Worm (Caenorhabditis elegans): Measurements from ENCODE around the gene pfd-2.

ce11 chrII:4372867-4373397 is 46.4 kb downstream of the pfd-2 start:
- TF ChIP-seq lag-1 (GFP tag; IDR thresholded peaks at IDR 0.05) = no peak
- TF ChIP-seq lin-35 (GFP tag; optimal IDR thresholded peaks at IDR 0.05) = no peak
- TF ChIP-seq unc-130 (GFP tag; optimal IDR thresholded peaks at IDR 0.05) = no peak
- no peak for TF ChIP-seq snpc-1.1 (tag; optimal IDR thresholded peaks at IDR 0.05; ENCODE audit: insufficient read depth)
- no peak for TF ChIP-seq ama-1 (optimal IDR thresholded peaks at IDR 0.05)
- TF ChIP-seq ama-1 (GFP tag; optimal IDR thresholded peaks at IDR 0.05) = no peak
- no peak for TF ChIP-seq somi-1 (GFP tag; optimal IDR thresholded peaks at IDR 0.05)
- TF ChIP-seq pha-4 (tag; optimal IDR thresholded peaks at IDR 0.05) = no peak
- TF ChIP-seq snpc-4 (GFP tag; optimal IDR thresholded peaks at IDR 0.05) = no peak
- no peak for TF ChIP-seq snpc-4 (tag; optimal IDR thresholded peaks at IDR 0.05)
- no peak for TF ChIP-seq ceh-91 (GFP tag; IDR thresholded peaks at IDR 0.05)
